Fruit fly (Drosophila melanogaster) whole organism, prepupa: Measurements from ENCODE around the gene PH4alphaNE2.

Experiments used
- dsx ChIP-seq: fragments of 200-800 bp; optimal IDR thresholded peaks from 3 replicates; lab custom pipeline; 2019; ENCODE audit warnings: missing biosample characterization, mild to moderate bottlenecking, missing genetic modification characterization, moderate library complexity; ENCODE audit not compliant: poor library complexity, severe bottlenecking
- svp ChIP-seq: fragments of 200-800 bp; sonication (Bioruptor generic); peaks from one replicate; lab custom pipeline; 2016; ENCODE audit warnings: missing biosample characterization, missing genetic modification characterization

DNA sequence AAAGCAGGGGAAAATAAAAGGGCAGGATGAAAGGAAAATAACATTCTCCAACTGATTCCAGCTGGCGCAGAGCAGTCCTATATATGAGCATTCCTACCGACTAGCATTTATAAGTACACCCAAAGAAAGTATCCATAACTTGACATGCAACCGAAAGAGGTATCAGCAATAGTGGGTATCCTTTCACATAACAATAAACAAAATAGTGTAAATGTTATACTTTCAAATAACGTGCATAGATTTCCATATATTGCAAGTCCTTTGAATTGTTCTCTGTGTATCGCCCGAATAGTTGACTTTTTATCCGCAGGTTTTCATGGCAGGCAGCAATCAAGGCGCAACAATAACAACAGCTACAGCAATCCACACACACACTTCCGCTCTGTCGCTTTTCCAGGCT lies 38.0 kb upstream of the PH4alphaNE2 start:
- TF ChIP-seq svp (GFP tag; lab: Kevin White, UChicago): no peak
- TF ChIP-seq dsx: no peak
